Fruit fly (Drosophila melanogaster) S2 (cell line): ENCODE measurements around the gene CG34298.

Source experiments
- CG8478 ChIP-seq: fragments of >200 bp; optimal IDR thresholded peaks from 2 replicates; lab custom pipeline; 2018
- CTCF ChIP-seq, 2 experiments: fragments of >200 bp; optimal IDR thresholded peaks; 2 replicates each; lab custom pipeline; 2018

DNA sequence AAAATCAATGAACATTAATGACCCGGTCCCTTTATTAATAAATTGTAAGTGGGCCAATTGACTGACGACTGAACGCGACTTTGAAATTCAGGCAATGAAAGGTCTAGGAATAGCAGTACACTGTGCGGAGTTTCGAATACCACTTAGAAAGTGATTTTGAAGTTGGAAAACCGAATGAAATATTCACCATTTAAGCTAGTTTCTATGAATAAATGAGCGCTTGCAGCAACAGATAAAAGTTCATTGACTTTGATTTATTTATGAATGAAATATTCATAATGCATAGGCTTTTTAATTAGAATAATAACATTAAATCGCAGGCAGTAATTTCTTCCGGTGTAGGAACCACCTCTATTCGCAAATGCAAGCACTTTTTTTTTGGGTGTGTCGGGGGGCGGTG is 21.4 kb downstream of the CG34298 start:
- TF ChIP-seq CG8478 (lab: Kevin White, UChicago) (no peak), CTCF (optimal IDR thresholded peaks at IDR 0.05; lab: Kevin White, UChicago) (no peak)
